Worm (Caenorhabditis elegans): ENCODE results near the gene C01G6.4.

DNA sequence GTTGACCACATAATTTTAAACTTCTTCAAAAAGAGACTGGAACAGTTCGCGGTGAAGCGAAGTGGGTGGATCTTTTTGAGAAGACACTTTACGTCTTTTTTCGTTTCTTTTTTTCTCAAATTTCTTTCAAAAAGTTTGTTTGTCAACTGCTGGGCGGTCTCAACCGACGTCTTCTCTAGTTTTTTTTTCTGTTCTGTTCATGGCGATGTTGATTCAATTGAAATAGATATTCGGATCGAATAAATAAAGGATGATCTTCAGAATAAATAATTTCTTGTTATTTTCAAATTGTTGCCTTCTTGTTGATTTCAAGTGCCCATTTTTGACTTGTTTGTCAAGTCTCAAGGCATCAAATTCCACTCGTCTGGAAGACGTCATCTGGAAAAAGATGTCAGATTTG, 22.4 kb downstream of the C01G6.4 start, which contains the start of gene T26C5.4:
- no peak for TF ChIP-seq K09A11.1 (tag; optimal IDR thresholded peaks at IDR 0.05; ENCODE audit: insufficient read depth)
- TF ChIP-seq nhr-11 (tag; optimal IDR thresholded peaks at IDR 0.05) = no peak
- TF ChIP-seq K02D7.2 (tag; optimal IDR thresholded peaks at IDR 0.05) = no peak
- TF ChIP-seq ceh-2 (tag; optimal IDR thresholded peaks at IDR 0.05) = no peak
- TF ChIP-seq pha-4 (tag; optimal IDR thresholded peaks at IDR 0.05) = no peak
- no peak for TF ChIP-seq unc-55 (GFP tag; optimal IDR thresholded peaks at IDR 0.05)
- no peak for TF ChIP-seq ama-1 (optimal IDR thresholded peaks at IDR 0.05)
- TF ChIP-seq unc-86 (tag; optimal IDR thresholded peaks at IDR 0.05) = no peak
- no peak for TF ChIP-seq pqm-1 (tag; optimal IDR thresholded peaks at IDR 0.05)
- TF ChIP-seq mec-3 (tag; optimal IDR thresholded peaks at IDR 0.05; ENCODE audit: borderline replicate concordance) = no peak
- TF ChIP-seq unc-42 (tag; optimal IDR thresholded peaks at IDR 0.05) = no peak
- no peak for TF ChIP-seq ceh-9 (tag; optimal IDR thresholded peaks at IDR 0.05)
- TF ChIP-seq sox-4 (tag; optimal IDR thresholded peaks at IDR 0.05) = no peak

All from whole organism, late embryonic.